Worm (Caenorhabditis elegans) whole organism, L4 larva: ENCODE data around the gene R13D11.4.

Source experiments
- ZK337.2 ChIP-seq: fragments of 200-800 bp; sonication (Bioruptor generic); IDR thresholded peaks from 2 replicates; pipeline ENCODE4 v1.3.6; 2022; ENCODE audit warnings: missing genetic modification reagents, missing genetic modification characterization, missing compliant biosample characterization
- ZK546.5 ChIP-seq, 2 experiments: sonication (generic microtip); optimal IDR thresholded peaks; 2 replicates each; lab custom pipeline; 2017; ENCODE audit warnings: missing biosample characterization in 2 of 2, missing genetic modification characterization in 2 of 2
- aha-1 ChIP-seq: fragments of 150-350 bp; peaks from one replicate; lab custom pipeline; 2014; ENCODE audit warnings: missing biosample characterization, missing genetic modification characterization
- ceh-82 ChIP-seq: sonication (generic microtip); optimal IDR thresholded peaks from 2 replicates; lab custom pipeline; 2017; ENCODE audit warnings: missing biosample characterization, missing genetic modification characterization
- ces-1 ChIP-seq: fragments of 150-350 bp; sonication (generic microtip); optimal IDR thresholded peaks from 4 replicates; lab custom pipeline; 2014; ENCODE audit warnings: missing biosample characterization, missing genetic modification reagents, missing genetic modification characterization
- daf-8 ChIP-seq: fragments of 200-800 bp; sonication (Bioruptor generic); IDR thresholded peaks from 2 replicates; pipeline ENCODE4 v1.3.6; 2022; ENCODE audit warnings: missing genetic modification characterization, missing compliant biosample characterization
- dmd-6 ChIP-seq: fragments of 200-800 bp; sonication (Bioruptor generic); IDR thresholded peaks from 2 replicates; pipeline ENCODE4 v1.3.6; 2022; ENCODE audit warnings: missing genetic modification reagents, missing genetic modification characterization, missing compliant biosample characterization
- dpl-1 ChIP-seq: fragments of 150-350 bp; optimal IDR thresholded peaks from 2 replicates; lab custom pipeline; 2014; ENCODE audit warnings: missing biosample characterization, missing genetic modification reagents, missing genetic modification characterization
- dve-1 ChIP-seq: sonication (generic microtip); optimal IDR thresholded peaks from 2 replicates; lab custom pipeline; 2017; ENCODE audit warnings: antibody characterized with exemption, mild to moderate bottlenecking, missing genetic modification characterization, missing compliant biosample characterization; ENCODE audit not compliant: insufficient read depth
- fkh-10 ChIP-seq: fragments of 150-350 bp; optimal IDR thresholded peaks from 2 replicates; lab custom pipeline; 2014; ENCODE audit warnings: missing biosample characterization, missing genetic modification reagents, missing genetic modification characterization
- lim-7 ChIP-seq: fragments of 200-800 bp; sonication (Bioruptor generic); IDR thresholded peaks from 2 replicates; pipeline ENCODE4 v1.3.6; 2022; ENCODE audit warnings: missing genetic modification characterization, missing compliant biosample characterization
- lin-13 ChIP-seq: fragments of 150-350 bp; optimal IDR thresholded peaks from 2 replicates; lab custom pipeline; 2014; ENCODE audit warnings: missing biosample characterization, missing genetic modification reagents, missing genetic modification characterization
- lir-3 ChIP-seq: sonication (generic microtip); optimal IDR thresholded peaks from 2 replicates; lab custom pipeline; 2016; ENCODE audit warnings: mild to moderate bottlenecking, missing genetic modification characterization, missing compliant biosample characterization
- madf-5 ChIP-seq, 2 experiments: fragments of 200-800 bp; sonication (Bioruptor generic); IDR thresholded peaks; 2 replicates each; pipeline ENCODE4 v1.3.6; 2022; ENCODE audit warnings: missing compliant biosample characterization in 2 of 2, missing genetic modification characterization in 2 of 2
- madf-9 ChIP-seq: fragments of 200-800 bp; sonication (Bioruptor generic); conservative IDR thresholded peaks from 2 replicates; pipeline ENCODE4 v1.3.6; 2022; ENCODE audit warnings: missing genetic modification reagents, missing genetic modification characterization, missing compliant biosample characterization
- mep-1 ChIP-seq: fragments of 150-350 bp; sonication (generic microtip); optimal IDR thresholded peaks from 3 replicates; lab custom pipeline; 2014; ENCODE audit warnings: missing biosample characterization, missing genetic modification characterization
- mxl-2 ChIP-seq: fragments of 200-800 bp; sonication (Bioruptor generic); conservative IDR thresholded peaks from 2 replicates; pipeline ENCODE4 v1.3.6; 2022; ENCODE audit warnings: missing genetic modification reagents, missing genetic modification characterization, missing compliant biosample characterization
- mxl-3 ChIP-seq: fragments of 200-800 bp; sonication (Bioruptor generic); optimal IDR thresholded peaks from 2 replicates; lab custom pipeline; 2018; ENCODE audit warnings: mild to moderate bottlenecking, missing genetic modification characterization, missing compliant biosample characterization
- nhr-28 ChIP-seq: fragments of 150-350 bp; optimal IDR thresholded peaks from 2 replicates; lab custom pipeline; 2014; ENCODE audit warnings: missing biosample characterization, missing genetic modification characterization
- nhr-6 ChIP-seq: fragments of 150-350 bp; optimal IDR thresholded peaks from 2 replicates; lab custom pipeline; 2014; ENCODE audit warnings: missing biosample characterization, missing genetic modification characterization
- nhr-76 ChIP-seq: fragments of 150-350 bp; optimal IDR thresholded peaks from 2 replicates; lab custom pipeline; 2014; ENCODE audit warnings: missing biosample characterization, missing genetic modification characterization
- rbr-2 ChIP-seq: sonication (generic microtip); optimal IDR thresholded peaks from 2 replicates; lab custom pipeline; 2016; ENCODE audit warnings: missing genotype, missing genetic modification characterization, missing compliant biosample characterization
- sdz-12 ChIP-seq: fragments of 200-800 bp; sonication (Bioruptor generic); optimal IDR thresholded peaks from 2 replicates; lab custom pipeline; 2018; ENCODE audit warnings: mild to moderate bottlenecking, missing genetic modification characterization, missing compliant biosample characterization
- spr-1 ChIP-seq: sonication (generic microtip); optimal IDR thresholded peaks from 2 replicates; lab custom pipeline; 2016; ENCODE audit warnings: mild to moderate bottlenecking, missing genetic modification characterization, missing compliant biosample characterization
- spr-3 ChIP-seq: fragments of 200-800 bp; sonication (Bioruptor generic); optimal IDR thresholded peaks from 2 replicates; lab custom pipeline; 2018; ENCODE audit warnings: mild to moderate bottlenecking, missing genetic modification characterization, missing compliant biosample characterization
- tra-1 ChIP-seq: fragments of 200-800 bp; sonication (Bioruptor generic); IDR thresholded peaks from 2 replicates; pipeline ENCODE4 v1.3.6; 2022; ENCODE audit warnings: missing genetic modification reagents, missing genetic modification characterization, missing compliant biosample characterization
- unc-62 ChIP-seq, 3 experiments: fragments of 150-350 bp in 1 of 3; sonication (generic microtip); optimal IDR thresholded peaks in 2 of 3; peaks in 1 of 3; 1 replicate in 1 of 3; 2 replicates in 2 of 3; lab custom pipeline; 2014 to 2017; ENCODE audit warnings: missing biosample characterization in 3 of 3, missing genetic modification characterization in 3 of 3, missing genetic modification reagents in 3 of 3, missing genotype in 1 of 3
- zfp-3 ChIP-seq: fragments of 200-800 bp; sonication (Bioruptor generic); conservative IDR thresholded peaks from 2 replicates; pipeline ENCODE4 v1.3.6; 2022; ENCODE audit warnings: missing genetic modification reagents, missing genetic modification characterization, missing compliant biosample characterization

The R13D11.4 gene

ce11 chrV:800271-800670 lies 10.3 kb upstream of the R13D11.4 start:
- no peak for TF ChIP-seq tra-1 (GFP tag; lab: Robert Waterston, UW)
- no peak for TF ChIP-seq mxl-2
- TF ChIP-seq ces-1 (GFP tag; lab: Kevin White, UChicago), result no peak
- no peak for TF ChIP-seq rbr-2 (tag; lab: Kevin White, UChicago)

- TF ChIP-seq aha-1 (tag; lab: Kevin White, UChicago), result peak; percentile 94
- TF ChIP-seq lir-3 (tag; lab: Kevin White, UChicago), result no peak
Measured at ce11 chrV:801555-802060, 9.0 kb upstream of the R13D11.4 start.

DNA sequence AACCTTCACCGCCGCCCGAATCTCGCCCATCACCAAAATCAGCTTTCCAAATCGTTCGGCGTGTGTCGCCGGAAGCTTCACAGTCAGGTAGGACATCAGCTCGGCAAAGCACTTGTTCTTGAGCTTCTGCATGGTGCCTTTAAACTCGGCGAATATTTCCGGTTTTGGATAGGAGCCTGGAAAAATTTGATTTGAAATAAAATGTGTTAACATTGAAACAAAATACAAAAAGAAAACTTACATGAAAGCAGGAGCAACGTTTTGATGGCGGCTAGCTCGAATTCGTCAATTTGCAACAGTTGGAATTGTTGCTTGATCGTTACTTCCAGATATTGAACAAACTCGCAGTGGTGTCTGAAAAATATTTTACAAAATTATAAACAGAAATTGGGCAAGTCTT lies 7.9 kb upstream of the R13D11.4 start:
- TF ChIP-seq aha-1 (tag; lab: Kevin White, UChicago) (peak; percentile 96), dmd-6 (no peak)

- TF ChIP-seq aha-1 (tag; lab: Kevin White, UChicago), result peak; percentile 92
- TF ChIP-seq mep-1 (tag; lab: Kevin White, UChicago), result no peak
- no peak for TF ChIP-seq fkh-10
- TF ChIP-seq, all 104 proteins: peak for 1
Measured at ce11 chrV:803472-803871, 7.1 kb upstream of the R13D11.4 start.

DNA sequence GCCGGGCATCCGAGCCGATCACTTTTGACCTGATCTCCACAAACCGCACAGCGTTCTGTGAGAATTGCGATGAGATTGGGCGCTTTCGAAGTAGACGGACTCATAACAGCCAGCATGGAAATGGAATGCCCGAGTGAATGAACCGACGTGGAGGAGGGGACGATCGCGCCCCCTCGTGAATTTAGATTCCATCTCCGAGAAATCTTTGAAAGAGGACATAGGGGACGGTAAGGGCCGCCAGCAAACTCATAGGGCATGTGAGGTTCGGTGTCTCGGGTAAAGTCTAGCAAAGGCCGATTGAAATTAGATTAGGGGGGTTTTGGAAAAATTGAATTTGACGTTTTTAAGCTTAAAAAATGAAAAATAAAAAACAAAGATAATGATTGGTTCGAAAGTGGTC lies 6.1 kb upstream of the R13D11.4 start, which contains the start of gene nhr-270:
Gene nhr-270, minus strand, starts transcription at position 257 of the 400 bp plus-strand sequence.
- no peak for TF ChIP-seq ZK337.2 (GFP tag; lab: Robert Waterston, UW)
- no peak for TF ChIP-seq daf-8 (GFP tag; lab: Robert Waterston, UW)
- no peak for TF ChIP-seq ceh-82 (tag; lab: Kevin White, UChicago)
- TF ChIP-seq sdz-12 (GFP tag; lab: Kevin White, UChicago), result no peak
- TF ChIP-seq unc-62 (GFP tag; optimal IDR thresholded peaks at IDR 0.05 in 1 of 2; lab: Kevin White, UChicago), result peak in 1 of 2 experiments; percentile 91
- TF ChIP-seq unc-62 (tag; optimal IDR thresholded peaks at IDR 0.05; lab: Kevin White, UChicago), result no peak
- no peak for TF ChIP-seq dpl-1 (GFP tag; lab: Kevin White, UChicago)
- no peak for TF ChIP-seq nhr-28
- no peak for TF ChIP-seq madf-9
- no peak for TF ChIP-seq ZK546.5 (tag; optimal IDR thresholded peaks at IDR 0.05; lab: Kevin White, UChicago)
- TF ChIP-seq aha-1 (tag; lab: Kevin White, UChicago), result peak; percentile 66
- TF ChIP-seq madf-5 (GFP tag; IDR thresholded peaks at IDR 0.05; lab: Robert Waterston, UW), result no peak
- TF ChIP-seq dve-1 (tag; lab: Kevin White, UChicago), result no peak
- no peak for TF ChIP-seq spr-1
- no peak for TF ChIP-seq zfp-3 (GFP tag; lab: Robert Waterston, UW)
- TF ChIP-seq mxl-3 (GFP tag; lab: Kevin White, UChicago), result no peak

- no peak for TF ChIP-seq spr-3 (GFP tag; lab: Kevin White, UChicago)
- TF ChIP-seq nhr-6 (tag; lab: Kevin White, UChicago), result no peak
- TF ChIP-seq lim-7 (GFP tag; lab: Robert Waterston, UW), result no peak
- TF ChIP-seq nhr-76 (tag; lab: Kevin White, UChicago), result no peak
- peak in 1 of 2 experiments; percentile 90 for TF ChIP-seq unc-62 (GFP tag; optimal IDR thresholded peaks at IDR 0.05 in 1 of 2; lab: Kevin White, UChicago)
- TF ChIP-seq unc-62 (tag; optimal IDR thresholded peaks at IDR 0.05; lab: Kevin White, UChicago), result no peak
Measured at ce11 chrV:808260-808659, 2.4 kb upstream of the R13D11.4 start.

ce11 chrV:813101-813500 lies 2.5 kb downstream of the R13D11.4 start, which contains the start of gene R13D11.10:
TSS of gene R13D11.10 (minus strand) at chrV:813201.
- TF ChIP-seq lin-13 (GFP tag; lab: Kevin White, UChicago), result no peak
